Fruit fly (Drosophila melanogaster): ENCODE measurements around the gene mip130.

mip130 gene

DNA sequence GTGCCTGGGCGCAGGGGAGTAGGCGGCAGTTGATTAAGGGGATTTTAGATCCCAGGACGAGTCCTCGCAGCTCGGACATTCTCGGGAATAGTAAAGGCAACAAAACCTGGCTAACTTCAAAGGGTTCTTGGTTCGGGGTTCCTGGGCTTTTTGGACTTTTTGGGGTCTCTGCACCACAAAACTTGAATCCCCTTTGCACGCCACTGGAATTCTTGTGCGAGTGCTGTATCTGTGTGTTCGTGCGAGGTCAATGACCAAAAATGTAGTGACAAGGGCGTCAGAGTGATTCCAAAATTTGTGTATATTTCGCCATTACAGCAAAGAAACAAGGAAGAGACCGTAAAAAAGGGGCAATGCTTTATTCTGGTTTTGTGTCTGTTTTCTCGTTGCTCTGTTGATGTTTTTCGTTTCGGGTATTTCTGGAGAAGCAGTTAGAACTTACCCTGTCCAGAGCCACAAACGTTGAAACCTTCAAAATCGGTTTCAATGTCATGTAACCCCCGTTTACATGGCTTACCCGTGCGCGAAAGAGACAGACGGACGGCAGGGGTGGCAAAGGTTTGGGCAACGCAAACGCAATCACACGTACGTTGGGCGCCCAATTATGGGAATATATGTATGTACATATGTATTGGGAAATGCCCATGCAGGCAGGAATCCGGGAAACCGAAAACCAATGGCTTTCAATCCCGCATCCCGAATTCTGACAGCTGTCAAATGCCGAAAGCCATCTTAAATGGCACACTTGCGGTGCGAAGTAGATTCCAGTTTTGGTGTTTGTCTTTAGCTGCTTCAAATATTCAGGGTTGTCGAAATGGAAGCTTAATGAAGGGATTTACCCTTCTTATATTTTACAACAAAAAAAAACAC is 36.4 kb downstream of the mip130 start (continued):
- TF ChIP-seq sug (tag; optimal IDR thresholded peaks at IDR 0.05) = no peak
- no peak for TF ChIP-seq Bteb2 (GFP tag; optimal IDR thresholded peaks at IDR 0.05)
- TF ChIP-seq Dad (GFP tag; optimal IDR thresholded peaks at IDR 0.05) = peak; percentile 20
- TF ChIP-seq CG18476 (GFP tag; optimal IDR thresholded peaks at IDR 0.05) = no peak
- no peak for TF ChIP-seq CG1529 (GFP tag; optimal IDR thresholded peaks at IDR 0.05)
- TF ChIP-seq corto (GFP tag; optimal IDR thresholded peaks at IDR 0.05) = no peak
- peak; percentile 67 for TF ChIP-seq sisA (GFP tag; IDR thresholded peaks at IDR 0.05)
- no peak for TF ChIP-seq gcm (GFP tag; optimal IDR thresholded peaks at IDR 0.05)
- no peak for TF ChIP-seq lov (optimal IDR thresholded peaks at IDR 0.05)
- no peak for TF ChIP-seq lov (GFP tag; IDR thresholded peaks at IDR 0.05)
- TF ChIP-seq disco-r (GFP tag; optimal IDR thresholded peaks at IDR 0.05) = no peak
- no peak for TF ChIP-seq CG15073 (GFP tag; optimal IDR thresholded peaks at IDR 0.05)
- no peak for TF ChIP-seq Atf-2 (GFP tag; optimal IDR thresholded peaks at IDR 0.05)
- no peak for TF ChIP-seq tup (GFP tag; optimal IDR thresholded peaks at IDR 0.05)
- TF ChIP-seq CG8281 (tag; optimal IDR thresholded peaks at IDR 0.05) = no peak
- peak; percentile 35; the same call in 1 of the 2 replicates for TF ChIP-seq CG11085 (GFP tag; IDR thresholded peaks at IDR 0.05)
- TF ChIP-seq Antp (GFP tag; optimal IDR thresholded peaks at IDR 0.05) = peak; percentile 76
- TF ChIP-seq Hmr (GFP tag; optimal IDR thresholded peaks at IDR 0.05) = peak; percentile 18
- TF ChIP-seq CG14710 (tag; optimal IDR thresholded peaks at IDR 0.05) = no peak
- peak; percentile 57; the same call in 1 of the 2 replicates for TF ChIP-seq Awh (GFP tag; IDR thresholded peaks at IDR 0.05)
- no peak for TF ChIP-seq CG1647 (GFP tag; optimal IDR thresholded peaks at IDR 0.05)
- TF ChIP-seq Mrtf (GFP tag; IDR thresholded peaks at IDR 0.05) = peak; percentile 37; the same call in 1 of the 3 replicates
- peak; percentile 35 for TF ChIP-seq CG12155 (GFP tag; optimal IDR thresholded peaks at IDR 0.05)
- no peak for TF ChIP-seq CG8359 (GFP tag; optimal IDR thresholded peaks at IDR 0.05; ENCODE audit: borderline replicate concordance)
- no peak for TF ChIP-seq zen2 (GFP tag; IDR thresholded peaks at IDR 0.05; ENCODE audit: partially characterized antibody)
- 0 out of 2 replicates have a peak, but pooled peaks have one; percentile 8 for TF ChIP-seq CG32767 (GFP tag; IDR thresholded peaks at IDR 0.05)
- peak; percentile 93 for TF ChIP-seq Ets65A (GFP tag)
- no peak for TF ChIP-seq CG13775 (GFP tag; optimal IDR thresholded peaks at IDR 0.05)
- TF ChIP-seq Fer1 (GFP tag; optimal IDR thresholded peaks at IDR 0.05) = peak; percentile 51
- peak; percentile 51; the same call in 1 of the 2 replicates for TF ChIP-seq chm (GFP tag; IDR thresholded peaks at IDR 0.05)
- no peak for TF ChIP-seq CG15696 (tag; optimal IDR thresholded peaks at IDR 0.05)
- no peak for TF ChIP-seq trem (tag; optimal IDR thresholded peaks at IDR 0.05)
- peak; percentile 74 for TF ChIP-seq her (GFP tag; optimal IDR thresholded peaks at IDR 0.05)
- peak; percentile 9 for TF ChIP-seq cato (GFP tag; optimal IDR thresholded peaks at IDR 0.05; ENCODE audit: borderline replicate concordance)
- peak; percentile 30 for TF ChIP-seq CG12219 (GFP tag; optimal IDR thresholded peaks at IDR 0.05)
- peak; percentile 23; the same call in 1 of the 2 replicates for TF ChIP-seq CG9215 (GFP tag; IDR thresholded peaks at IDR 0.05)
- TF ChIP-seq CG15011 (GFP tag; optimal IDR thresholded peaks at IDR 0.05) = no peak
- TF ChIP-seq CG18262 (tag; optimal IDR thresholded peaks at IDR 0.05) = no peak
- TF ChIP-seq Hand (GFP tag; optimal IDR thresholded peaks at IDR 0.05) = no peak
- no peak for TF ChIP-seq CG7372 (GFP tag; IDR thresholded peaks at IDR 0.05)
- TF ChIP-seq Jarid2 (GFP tag; optimal IDR thresholded peaks at IDR 0.05) = no peak
- TF ChIP-seq Bgb (GFP tag; IDR thresholded peaks at IDR 0.05; ENCODE audit: partially characterized antibody) = no peak
- TF ChIP-seq Usf (GFP tag; optimal IDR thresholded peaks at IDR 0.05) = peak; percentile 31
- no peak for TF ChIP-seq Sry-δ (GFP tag; optimal IDR thresholded peaks at IDR 0.05)
- TF ChIP-seq Fer3 (tag; optimal IDR thresholded peaks at IDR 0.05) = peak; percentile 42
- TF ChIP-seq CG31388 (GFP tag; optimal IDR thresholded peaks at IDR 0.05) = no peak
- no peak for TF ChIP-seq CG42726 (GFP tag; IDR thresholded peaks at IDR 0.05; ENCODE audit: partially characterized antibody)
- TF ChIP-seq Asciz (GFP tag; optimal IDR thresholded peaks at IDR 0.05) = no peak
- no peak for TF ChIP-seq CG33213 (GFP tag; optimal IDR thresholded peaks at IDR 0.05)
